Fruit fly (Drosophila melanogaster) whole organism, prepupa: Measurements from ENCODE around the gene skd.
A peak's percentile ranks its signal among the peaks of the same experiment; 100 is the strongest.

Source experiments
- Blimp-1 ChIP-seq: fragments of 200-800 bp; sonication (Bioruptor generic); optimal IDR thresholded peaks from 3 replicates; lab custom pipeline; 2017; ENCODE audit warnings: missing biosample characterization, missing genetic modification characterization, mild to moderate bottlenecking, moderate library complexity, missing genetic modification reagents
- CG10631 ChIP-seq: fragments of 200-800 bp; sonication (Bioruptor generic); optimal IDR thresholded peaks from 2 replicates; lab custom pipeline; 2016; ENCODE audit warnings: missing biosample characterization, missing genetic modification characterization
- CG10669 ChIP-seq: fragments of 200-800 bp; sonication (Bioruptor generic); optimal IDR thresholded peaks from 3 replicates; lab custom pipeline; 2018; ENCODE audit warnings: missing biosample characterization, mild to moderate bottlenecking, missing genetic modification characterization, moderate library complexity
- CG11294 ChIP-seq: fragments of 200-800 bp; sonication (Bioruptor generic); IDR thresholded peaks from 2 replicates; pipeline ENCODE4 v1.3.6; 2022; ENCODE audit warnings: missing biosample characterization, missing genetic modification characterization
- CG11762 ChIP-seq: fragments of 200-800 bp; sonication (Bioruptor generic); optimal IDR thresholded peaks from 3 replicates; lab custom pipeline; 2016; ENCODE audit warnings: missing biosample characterization, missing genetic modification characterization; ENCODE audit not compliant: insufficient read depth
- CG11902 ChIP-seq: fragments of 200-800 bp; sonication (Bioruptor generic); optimal IDR thresholded peaks from 3 replicates; lab custom pipeline; 2016; ENCODE audit warnings: missing biosample characterization, missing genetic modification characterization
- CG15336 ChIP-seq: fragments of 200-800 bp; sonication (Bioruptor generic); IDR thresholded peaks from 2 replicates; pipeline ENCODE4 v1.3.6; 2022; ENCODE audit warnings: missing biosample characterization, missing genetic modification characterization
- CG1621 ChIP-seq: fragments of 200-800 bp; sonication (Bioruptor generic); optimal IDR thresholded peaks from 3 replicates; lab custom pipeline; 2018; ENCODE audit warnings: missing biosample characterization, mild to moderate bottlenecking, missing genetic modification characterization
- CG3032 ChIP-seq: fragments of 200-800 bp; optimal IDR thresholded peaks from 2 replicates; lab custom pipeline; 2019; ENCODE audit warnings: missing biosample characterization, mild to moderate bottlenecking, missing genetic modification characterization, moderate library complexity
- CG31627 ChIP-seq: fragments of 200-800 bp; sonication (Bioruptor generic); optimal IDR thresholded peaks from 3 replicates; lab custom pipeline; 2016; ENCODE audit warnings: missing biosample characterization, missing genetic modification characterization
- CG32006 ChIP-seq: fragments of 200-800 bp; sonication (Bioruptor generic); optimal IDR thresholded peaks from 3 replicates; lab custom pipeline; 2017; ENCODE audit warnings: missing biosample characterization, mild to moderate bottlenecking, missing genetic modification characterization
- CG6163 ChIP-seq: fragments of 200-800 bp; sonication (Bioruptor generic); IDR thresholded peaks from 3 replicates; pipeline ENCODE4 v1.3.6; 2022; ENCODE audit warnings: missing biosample characterization, missing genetic modification characterization
- CG6276 ChIP-seq: fragments of 200-800 bp; sonication (Bioruptor generic); optimal IDR thresholded peaks from 2 replicates; lab custom pipeline; 2017; ENCODE audit warnings: missing biosample characterization, mild to moderate bottlenecking, missing genetic modification characterization
- CG6792 ChIP-seq: fragments of 200-800 bp; sonication (Bioruptor generic); optimal IDR thresholded peaks from 3 replicates; lab custom pipeline; 2016; ENCODE audit warnings: missing biosample characterization, missing genetic modification characterization
- CG6808 ChIP-seq: fragments of 200-800 bp; sonication (Bioruptor generic); optimal IDR thresholded peaks from 3 replicates; lab custom pipeline; 2017; ENCODE audit warnings: missing biosample characterization, missing genetic modification characterization, mild to moderate bottlenecking, moderate library complexity, missing genetic modification reagents
- CG6854 ChIP-seq: fragments of 200-800 bp; sonication (Bioruptor generic); optimal IDR thresholded peaks from 2 replicates; lab custom pipeline; 2017; ENCODE audit warnings: missing biosample characterization, mild to moderate bottlenecking, missing genetic modification characterization
- CG7368 ChIP-seq: fragments of 200-800 bp; sonication (Bioruptor generic); optimal IDR thresholded peaks from 3 replicates; lab custom pipeline; 2016; ENCODE audit warnings: missing biosample characterization, missing genetic modification characterization
- CG8632 ChIP-seq: fragments of 200-800 bp; sonication (Bioruptor generic); optimal IDR thresholded peaks from 3 replicates; lab custom pipeline; 2016; ENCODE audit warnings: missing biosample characterization, missing genetic modification characterization
- Eip75B ChIP-seq: fragments of 200-800 bp; sonication (Bioruptor generic); optimal IDR thresholded peaks from 3 replicates; lab custom pipeline; 2016; ENCODE audit warnings: missing biosample characterization, missing genetic modification characterization
- Eip78C ChIP-seq: fragments of 200-800 bp; sonication (Bioruptor generic); peaks from one replicate; lab custom pipeline; 2016; ENCODE audit warnings: missing biosample characterization, missing genetic modification characterization
- Eip93F ChIP-seq: fragments of 200-800 bp; sonication (Bioruptor generic); optimal IDR thresholded peaks from 2 replicates; lab custom pipeline; 2016; ENCODE audit warnings: missing biosample characterization, mild to moderate bottlenecking, missing genetic modification characterization
- Ets96B ChIP-seq: fragments of 200-800 bp; optimal IDR thresholded peaks from 2 replicates; lab custom pipeline; 2019; ENCODE audit warnings: missing biosample characterization, mild to moderate bottlenecking, missing genetic modification characterization, moderate library complexity
- Hr4 ChIP-seq: fragments of 200-800 bp; sonication (Bioruptor generic); optimal IDR thresholded peaks from 3 replicates; lab custom pipeline; 2016; ENCODE audit warnings: missing biosample characterization, missing genetic modification characterization
- Met ChIP-seq: fragments of 200-800 bp; sonication (Bioruptor generic); optimal IDR thresholded peaks from 3 replicates; lab custom pipeline; 2016; ENCODE audit warnings: missing biosample characterization, missing genetic modification characterization
- OdsH ChIP-seq: fragments of 200-800 bp; sonication (Bioruptor generic); optimal IDR thresholded peaks from 3 replicates; lab custom pipeline; 2016; ENCODE audit warnings: missing biosample characterization, missing genetic modification characterization
- Smox ChIP-seq: fragments of 200-800 bp; sonication (Bioruptor generic); optimal IDR thresholded peaks from 3 replicates; lab custom pipeline; 2016; ENCODE audit warnings: missing biosample characterization, missing genetic modification characterization
- Sox14 ChIP-seq: fragments of 200-800 bp; sonication (Bioruptor generic); optimal IDR thresholded peaks from 3 replicates; lab custom pipeline; 2016; ENCODE audit warnings: missing biosample characterization, missing genetic modification characterization
- Sox15 ChIP-seq: fragments of 200-800 bp; sonication (Bioruptor generic); optimal IDR thresholded peaks from 3 replicates; lab custom pipeline; 2016; ENCODE audit warnings: missing biosample characterization, missing genetic modification characterization
- achi ChIP-seq: fragments of 200-800 bp; sonication (Bioruptor generic); optimal IDR thresholded peaks from 3 replicates; lab custom pipeline; 2016; ENCODE audit warnings: missing biosample characterization, missing genetic modification characterization
- cyc ChIP-seq: fragments of 200-800 bp; sonication (Bioruptor generic); optimal IDR thresholded peaks from 3 replicates; lab custom pipeline; 2016; ENCODE audit warnings: missing biosample characterization, missing genetic modification characterization
- dac ChIP-seq: fragments of 200-800 bp; sonication (Bioruptor generic); optimal IDR thresholded peaks from 2 replicates; lab custom pipeline; 2017; ENCODE audit warnings: missing biosample characterization, mild to moderate bottlenecking, missing genetic modification characterization
- dsx ChIP-seq: fragments of 200-800 bp; optimal IDR thresholded peaks from 3 replicates; lab custom pipeline; 2019; ENCODE audit warnings: missing biosample characterization, mild to moderate bottlenecking, missing genetic modification characterization, moderate library complexity; ENCODE audit not compliant: poor library complexity, severe bottlenecking
- fkh ChIP-seq: fragments of 200-800 bp; sonication (Bioruptor generic); optimal IDR thresholded peaks from 3 replicates; lab custom pipeline; 2017; ENCODE audit warnings: missing biosample characterization, mild to moderate bottlenecking, missing genetic modification characterization, moderate library complexity
- pdm3 ChIP-seq: fragments of 200-800 bp; sonication (Bioruptor generic); optimal IDR thresholded peaks from 3 replicates; lab custom pipeline; 2016; ENCODE audit warnings: missing biosample characterization, missing genetic modification characterization
- salr ChIP-seq, 2 experiments: fragments of 200-800 bp; sonication (Bioruptor generic); optimal IDR thresholded peaks; 3 replicates each; lab custom pipeline; 2016 to 2018; ENCODE audit warnings: missing biosample characterization in 2 of 2, missing genetic modification characterization in 2 of 2, mild to moderate bottlenecking in 1 of 2
- spab ChIP-seq: fragments of 200-800 bp; sonication (Bioruptor generic); optimal IDR thresholded peaks from 2 replicates; lab custom pipeline; 2017; ENCODE audit warnings: missing biosample characterization, mild to moderate bottlenecking, missing genetic modification characterization, missing genetic modification reagents
- ss ChIP-seq, 2 experiments: fragments of 200-800 bp; sonication (Bioruptor generic); optimal IDR thresholded peaks; 2 replicates in 1 of 2; 3 replicates in 1 of 2; lab custom pipeline; 2017 to 2018; ENCODE audit warnings: mild to moderate bottlenecking in 2 of 2, missing biosample characterization in 2 of 2, missing genetic modification characterization in 2 of 2, moderate library complexity in 1 of 2
- svp ChIP-seq: fragments of 200-800 bp; sonication (Bioruptor generic); peaks from one replicate; lab custom pipeline; 2016; ENCODE audit warnings: missing biosample characterization, missing genetic modification characterization
- topi ChIP-seq: fragments of 200-800 bp; sonication (Bioruptor generic); optimal IDR thresholded peaks from 3 replicates; lab custom pipeline; 2016; ENCODE audit warnings: missing biosample characterization, missing genetic modification characterization
- vri ChIP-seq: fragments of 200-800 bp; sonication (Bioruptor generic); optimal IDR thresholded peaks from 3 replicates; lab custom pipeline; 2016; ENCODE audit warnings: missing biosample characterization, mild to moderate bottlenecking, missing genetic modification characterization

The skd gene

dm6 chr3L:21065212-21065902 lies 38.1 kb upstream of the skd start, which contains the start of gene CG43072:
Gene CG43072 (plus strand): TSS chr3L:21065852.
- no peak for TF ChIP-seq CG32006 (GFP tag; lab: Kevin White, UChicago)
- TF ChIP-seq fkh = peak; percentile 38
- peak; percentile 67 for TF ChIP-seq Eip78C (GFP tag; lab: Kevin White, UChicago)
- TF ChIP-seq Met (GFP tag; lab: Kevin White, UChicago) = no peak
- TF ChIP-seq CG10669 = no peak
- TF ChIP-seq CG11762 (GFP tag; lab: Kevin White, UChicago) = no peak
- TF ChIP-seq Sox14 (GFP tag; lab: Kevin White, UChicago) = peak; percentile 4
- peak in 1 of 2 experiments; percentile 6 for TF ChIP-seq ss (GFP tag; optimal IDR thresholded peaks at IDR 0.05; lab: Kevin White, UChicago)
- TF ChIP-seq CG11902 (GFP tag; lab: Kevin White, UChicago) = no peak
- TF ChIP-seq vri = peak; percentile 30
- TF ChIP-seq Eip93F (GFP tag; lab: Kevin White, UChicago) = peak; percentile 24

- TF ChIP-seq Eip78C (GFP tag; lab: Kevin White, UChicago) (peak; percentile 69), CG1621 (tag; lab: Kevin White, UChicago) (no peak)
Measured at dm6 chr3L:21064587-21064986, 37.4 kb upstream of the skd start.

dm6 chr3L:21061968-21062367 lies 34.7 kb upstream of the skd start:
- TF ChIP-seq Blimp-1 (GFP tag; lab: Kevin White, UChicago) = no peak
- TF ChIP-seq dsx (GFP tag; lab: Kevin White, UChicago) = no peak
- no peak for TF ChIP-seq CG1621 (tag; lab: Kevin White, UChicago)
- TF ChIP-seq cyc (GFP tag; lab: Kevin White, UChicago) = no peak
- TF ChIP-seq fkh = peak; percentile 52

dm6 chr3L:21060189-21061070 lies 33.2 kb upstream of the skd start:
- TF ChIP-seq OdsH (GFP tag; lab: Kevin White, UChicago) (peak; percentile 59), CG6808 (GFP tag; lab: Kevin White, UChicago) (no peak), Ets96B (tag; lab: Kevin White, UChicago) (peak; percentile 12), CG8632 (GFP tag; lab: Kevin White, UChicago) (peak; percentile 58), svp (no peak), CG6854 (peak; percentile 45), Sox14 (GFP tag; lab: Kevin White, UChicago) (peak; percentile 22), topi (GFP tag; lab: Kevin White, UChicago) (peak; percentile 64), fkh (no peak), Smox (GFP tag; lab: Kevin White, UChicago) (peak; percentile 70), CG11294 (GFP tag; lab: Robert Waterston, UW) (no peak), Blimp-1 (GFP tag; lab: Kevin White, UChicago) (peak; percentile 1), Sox15 (GFP tag; lab: Kevin White, UChicago) (peak; percentile 23), CG32006 (GFP tag; lab: Kevin White, UChicago) (peak; percentile 61), Eip75B (GFP tag; lab: Kevin White, UChicago) (peak; percentile 33), Hr4 (GFP tag; lab: Kevin White, UChicago) (peak; percentile 71), salr (GFP tag; optimal IDR thresholded peaks at IDR 0.05; lab: Kevin White, UChicago) (peak in 1 of 2 experiments; percentile 50), CG6276 (GFP tag; lab: Kevin White, UChicago) (no peak), pdm3 (GFP tag; lab: Kevin White, UChicago) (peak; percentile 58), CG10669 (peak; percentile 40), Eip93F (GFP tag; lab: Kevin White, UChicago) (no peak), CG6163 (GFP tag; lab: Robert Waterston, UW) (no peak), CG11902 (GFP tag; lab: Kevin White, UChicago) (peak; percentile 0), achi (GFP tag; lab: Kevin White, UChicago) (peak; percentile 62), CG6792 (GFP tag; lab: Kevin White, UChicago) (peak; percentile 39), CG11762 (GFP tag; lab: Kevin White, UChicago) (peak; percentile 41), Eip78C (GFP tag; lab: Kevin White, UChicago) (peak; percentile 89), dac (GFP tag; lab: Kevin White, UChicago) (no peak), CG10631 (GFP tag; lab: Kevin White, UChicago) (peak; percentile 54), CG7368 (GFP tag; lab: Kevin White, UChicago) (no peak), CG15336 (GFP tag; lab: Robert Waterston, UW) (peak; percentile 56), cyc (GFP tag; lab: Kevin White, UChicago) (peak; percentile 44), CG3032 (peak; percentile 17), CG31627 (peak; percentile 64), spab (peak; percentile 9)
